Fruit fly (Drosophila melanogaster): Measurements from ENCODE around the gene PMP34.
A peak's percentile ranks its signal among the peaks of the same experiment; 100 is the strongest.

Gene PMP34

dm6 chr3L:4318677-4319580 lies at the start of gene PMP34:
Gene PMP34, plus strand, starts transcription at chr3L:4318755.
- TF ChIP-seq CG17801 (GFP tag; optimal IDR thresholded peaks at IDR 0.05; ENCODE audit: partially characterized antibody): peak; percentile 27

- TF ChIP-seq CG17801 (GFP tag; optimal IDR thresholded peaks at IDR 0.05; ENCODE audit: partially characterized antibody): no peak
Measured at dm6 chr3L:4269208-4269607, 49.3 kb upstream of the PMP34 start.

- TF ChIP-seq CG17801 (GFP tag; optimal IDR thresholded peaks at IDR 0.05; ENCODE audit: partially characterized antibody): no peak
Measured at dm6 chr3L:4269920-4270319, 48.6 kb upstream of the PMP34 start.

- no peak for TF ChIP-seq CG17801 (GFP tag; optimal IDR thresholded peaks at IDR 0.05; ENCODE audit: partially characterized antibody)
Measured at dm6 chr3L:4270949-4271827, 47.4 kb upstream of the PMP34 start.

dm6 chr3L:4272167-4272773 lies 46.3 kb upstream of the PMP34 start:
- TF ChIP-seq CG17801 (GFP tag; optimal IDR thresholded peaks at IDR 0.05; ENCODE audit: partially characterized antibody): no peak

dm6 chr3L:4277796-4278195 lies 40.8 kb upstream of the PMP34 start, which contains the start of gene Ctl1:
Gene Ctl1, plus strand, starts transcription at chr3L:4277962.
- no peak for TF ChIP-seq CG17801 (GFP tag; optimal IDR thresholded peaks at IDR 0.05; ENCODE audit: partially characterized antibody)

- TF ChIP-seq CG17801 (GFP tag; optimal IDR thresholded peaks at IDR 0.05; ENCODE audit: partially characterized antibody): peak; percentile 60
Measured at dm6 chr3L:4282627-4283026, 35.9 kb upstream of the PMP34 start, which contains the start of gene CG11583. Gene CG11583, minus strand, starts transcription at chr3L:4282817.

dm6 chr3L:4283428-4284089 lies 35.0 kb upstream of the PMP34 start, which contains the start of the genes srw and CG1316:
Gene srw, minus strand, starts transcription at chr3L:4283478.
Gene CG1316, plus strand, starts transcription at chr3L:4283851.
- peak; percentile 47 for TF ChIP-seq CG17801 (GFP tag; optimal IDR thresholded peaks at IDR 0.05; ENCODE audit: partially characterized antibody)

dm6 chr3L:4286784-4287183 lies 31.8 kb upstream of the PMP34 start, which contains the start of gene TfIIEbeta:
Gene TfIIEbeta, plus strand, starts transcription at chr3L:4287038.
- TF ChIP-seq CG17801 (GFP tag; optimal IDR thresholded peaks at IDR 0.05; ENCODE audit: partially characterized antibody): no peak

dm6 chr3L:4288591-4289056 lies 29.9 kb upstream of the PMP34 start, which contains the start of gene Hexo1:
Gene Hexo1, plus strand, starts transcription at chr3L:4288641.
- peak; percentile 16 for TF ChIP-seq CG17801 (GFP tag; optimal IDR thresholded peaks at IDR 0.05; ENCODE audit: partially characterized antibody)

dm6 chr3L:4292120-4292697 lies 26.3 kb upstream of the PMP34 start, which contains the start of the genes CG15012 and Fdx2:
Gene CG15012, minus strand, starts transcription at chr3L:4292246.
Gene Fdx2, plus strand, starts transcription at chr3L:4292482.
- peak; percentile 64 for TF ChIP-seq CG17801 (GFP tag; optimal IDR thresholded peaks at IDR 0.05; ENCODE audit: partially characterized antibody)

- TF ChIP-seq CG17801 (GFP tag; optimal IDR thresholded peaks at IDR 0.05; ENCODE audit: partially characterized antibody): no peak
Measured at dm6 chr3L:4293304-4293703, 25.3 kb upstream of the PMP34 start.

- peak; percentile 20 for TF ChIP-seq CG17801 (GFP tag; optimal IDR thresholded peaks at IDR 0.05; ENCODE audit: partially characterized antibody)
Measured at dm6 chr3L:4293711-4294110, 24.8 kb upstream of the PMP34 start.

- TF ChIP-seq CG17801 (GFP tag; optimal IDR thresholded peaks at IDR 0.05; ENCODE audit: partially characterized antibody): no peak
Measured at dm6 chr3L:4296760-4297159, 21.8 kb upstream of the PMP34 start.
